Worm (Caenorhabditis elegans) whole organism, L1 larva: ENCODE measurements around the gene mltn-10.

Source experiments
- egl-27 ChIP-seq, 2 experiments: fragments of 150-350 bp in 1 of 2; sonication (generic microtip); optimal IDR thresholded peaks; 3 replicates each; lab custom pipeline; 2017 to 2018; ENCODE audit warnings: missing biosample characterization in 2 of 2, missing genetic modification characterization in 2 of 2, missing genetic modification reagents in 2 of 2
- mep-1 ChIP-seq: fragments of 150-350 bp; optimal IDR thresholded peaks from 2 replicates; lab custom pipeline; 2014; ENCODE audit warnings: missing biosample characterization, missing genetic modification characterization
- nhr-28 ChIP-seq: fragments of 150-350 bp; optimal IDR thresholded peaks from 2 replicates; lab custom pipeline; 2014; ENCODE audit warnings: missing biosample characterization, missing genetic modification characterization
- nhr-76 ChIP-seq: sonication (generic microtip); optimal IDR thresholded peaks from 2 replicates; lab custom pipeline; 2017; ENCODE audit warnings: missing biosample characterization, missing genetic modification characterization

DNA sequence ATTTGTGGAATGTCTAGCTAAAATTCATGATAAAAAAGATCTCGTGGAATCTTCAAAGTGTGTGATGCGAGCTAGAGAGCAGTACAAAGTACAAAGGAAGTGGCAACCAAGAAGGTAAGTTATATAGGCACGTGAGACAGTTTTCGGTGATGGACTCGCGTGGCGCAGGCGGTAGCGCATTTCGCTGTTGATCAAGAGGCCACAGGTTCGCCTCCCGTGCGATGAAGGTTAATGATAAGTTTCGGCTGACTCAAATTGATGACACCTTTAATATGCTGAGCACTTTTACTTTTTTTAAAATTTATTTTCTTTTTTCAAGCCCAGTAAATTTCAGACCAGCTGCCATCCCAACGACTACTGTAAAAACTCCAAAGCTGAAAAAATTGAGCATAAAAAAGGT lies 5.9 kb upstream of the mltn-10 start:
- TF ChIP-seq mep-1 (tag; lab: Kevin White, UChicago) (no peak), nhr-28 (tag; lab: Kevin White, UChicago) (no peak), egl-27 (tag; optimal IDR thresholded peaks at IDR 0.05; lab: Kevin White, UChicago) (no peak), nhr-76 (no peak)
